Worm (Caenorhabditis elegans) whole organism, late embryonic: ENCODE measurements around the gene cgt-3.

Source experiments
- C38D4.7 ChIP-seq: fragments of 200-800 bp; sonication (Bioruptor generic); optimal IDR thresholded peaks from 2 replicates; lab custom pipeline; 2018; ENCODE audit warnings: mild to moderate bottlenecking, missing genetic modification characterization, moderate library complexity, missing compliant biosample characterization
- K02D7.2 ChIP-seq: sonication (generic microtip); optimal IDR thresholded peaks from 2 replicates; lab custom pipeline; 2017; ENCODE audit warnings: mild to moderate bottlenecking, missing genetic modification characterization, missing compliant biosample characterization
- K09A11.1 ChIP-seq: sonication (generic microtip); optimal IDR thresholded peaks from 2 replicates; lab custom pipeline; 2017; ENCODE audit warnings: antibody characterized with exemption, mild to moderate bottlenecking, missing genetic modification characterization, missing compliant biosample characterization; ENCODE audit not compliant: insufficient read depth
- T23F11.4 ChIP-seq: fragments of 200-800 bp; sonication (Bioruptor generic); optimal IDR thresholded peaks from 2 replicates; lab custom pipeline; 2018; ENCODE audit warnings: mild to moderate bottlenecking, missing genetic modification characterization, missing compliant biosample characterization
- Y22D7AL.16 ChIP-seq: sonication (generic microtip); optimal IDR thresholded peaks from 2 replicates; lab custom pipeline; 2016; ENCODE audit warnings: missing genetic modification characterization, missing compliant biosample characterization
- ceh-14 ChIP-seq: sonication (generic microtip); optimal IDR thresholded peaks from 2 replicates; lab custom pipeline; 2016; ENCODE audit warnings: missing genotype, missing genetic modification characterization, missing compliant biosample characterization
- ceh-18 ChIP-seq: sonication (generic microtip); optimal IDR thresholded peaks from 2 replicates; lab custom pipeline; 2016; ENCODE audit warnings: missing genetic modification characterization, missing compliant biosample characterization
- ceh-19 ChIP-seq: fragments of 200-800 bp; sonication (Bioruptor generic); optimal IDR thresholded peaks from 2 replicates; lab custom pipeline; 2018; ENCODE audit warnings: mild to moderate bottlenecking, missing genetic modification characterization, missing compliant biosample characterization
- ceh-22 ChIP-seq: sonication (generic microtip); optimal IDR thresholded peaks from 2 replicates; lab custom pipeline; 2017; ENCODE audit warnings: missing biosample characterization, missing genetic modification characterization
- ceh-31 ChIP-seq: sonication (generic microtip); optimal IDR thresholded peaks from 2 replicates; lab custom pipeline; 2016; ENCODE audit warnings: missing genetic modification characterization, missing compliant biosample characterization
- ceh-34 ChIP-seq: sonication (generic microtip); optimal IDR thresholded peaks from 2 replicates; lab custom pipeline; 2016; ENCODE audit warnings: mild to moderate bottlenecking, missing genetic modification characterization, missing compliant biosample characterization
- ceh-48 ChIP-seq: sonication (generic microtip); optimal IDR thresholded peaks from 2 replicates; lab custom pipeline; 2016; ENCODE audit warnings: missing genetic modification characterization, inconsistent platforms, missing compliant biosample characterization
- ceh-6 ChIP-seq: fragments of 200-800 bp; sonication (Bioruptor generic); optimal IDR thresholded peaks from 2 replicates; lab custom pipeline; 2018; ENCODE audit warnings: mild to moderate bottlenecking, missing genetic modification characterization, missing compliant biosample characterization
- ceh-9 ChIP-seq: sonication (generic microtip); optimal IDR thresholded peaks from 2 replicates; lab custom pipeline; 2016; ENCODE audit warnings: mild to moderate bottlenecking, missing genetic modification characterization, inconsistent platforms, missing compliant biosample characterization
- ets-4 ChIP-seq: sonication (generic microtip); optimal IDR thresholded peaks from 2 replicates; lab custom pipeline; 2016; ENCODE audit warnings: missing genetic modification characterization, missing compliant biosample characterization
- eyg-1 ChIP-seq: sonication (generic microtip); optimal IDR thresholded peaks from 2 replicates; lab custom pipeline; 2016; ENCODE audit warnings: missing genotype, missing genetic modification characterization, missing compliant biosample characterization
- fax-1 ChIP-seq: sonication (generic microtip); optimal IDR thresholded peaks from 2 replicates; lab custom pipeline; 2016; ENCODE audit warnings: missing genotype, missing genetic modification characterization, missing compliant biosample characterization
- fkh-10 ChIP-seq: fragments of 150-350 bp; optimal IDR thresholded peaks from 2 replicates; lab custom pipeline; 2014; ENCODE audit warnings: missing biosample characterization, missing genetic modification reagents, missing genetic modification characterization
- fkh-6 ChIP-seq: sonication (generic microtip); optimal IDR thresholded peaks from 2 replicates; lab custom pipeline; 2016; ENCODE audit warnings: missing genetic modification characterization, missing compliant biosample characterization
- hlh-30 ChIP-seq: sonication (generic microtip); optimal IDR thresholded peaks from 2 replicates; lab custom pipeline; 2017; ENCODE audit warnings: antibody characterized with exemption, missing genetic modification characterization, missing compliant biosample characterization; ENCODE audit not compliant: insufficient read depth
- hlh-8 ChIP-seq: sonication (generic microtip); optimal IDR thresholded peaks from 2 replicates; lab custom pipeline; 2016; ENCODE audit warnings: missing genotype, missing genetic modification characterization, missing compliant biosample characterization
- lin-11 ChIP-seq: fragments of 200-800 bp; sonication (Bioruptor generic); optimal IDR thresholded peaks from 2 replicates; lab custom pipeline; 2018; ENCODE audit warnings: mild to moderate bottlenecking, missing genetic modification characterization, missing compliant biosample characterization
- madf-2 ChIP-seq: sonication (generic microtip); optimal IDR thresholded peaks from 2 replicates; lab custom pipeline; 2017; ENCODE audit warnings: missing genetic modification characterization, missing compliant biosample characterization
- nhr-11 ChIP-seq: fragments of 150-350 bp; optimal IDR thresholded peaks from 2 replicates; lab custom pipeline; 2014; ENCODE audit warnings: missing biosample characterization, missing genetic modification characterization
- nhr-232 ChIP-seq: sonication (generic microtip); optimal IDR thresholded peaks from 2 replicates; lab custom pipeline; 2016; ENCODE audit warnings: missing genetic modification characterization, missing compliant biosample characterization
- odd-2 ChIP-seq: sonication (generic microtip); optimal IDR thresholded peaks from 2 replicates; lab custom pipeline; 2017; ENCODE audit warnings: antibody characterized with exemption, mild to moderate bottlenecking, missing genetic modification characterization, missing compliant biosample characterization
- pag-3 ChIP-seq: sonication (generic microtip); optimal IDR thresholded peaks from 2 replicates; lab custom pipeline; 2016; ENCODE audit warnings: missing compliant biosample characterization, missing genetic modification characterization, borderline replicate concordance
- rnt-1 ChIP-seq: sonication (generic microtip); optimal IDR thresholded peaks from 2 replicates; lab custom pipeline; 2016; ENCODE audit warnings: missing genetic modification characterization, missing compliant biosample characterization
- sox-4 ChIP-seq: sonication (generic microtip); optimal IDR thresholded peaks from 2 replicates; lab custom pipeline; 2017; ENCODE audit warnings: mild to moderate bottlenecking, missing genetic modification characterization, inconsistent platforms, missing compliant biosample characterization
- syd-9 ChIP-seq: sonication (generic microtip); optimal IDR thresholded peaks from 2 replicates; lab custom pipeline; 2016; ENCODE audit warnings: mild to moderate bottlenecking, missing genetic modification characterization, moderate library complexity, missing compliant biosample characterization
- tbx-2 ChIP-seq: sonication (generic microtip); optimal IDR thresholded peaks from 2 replicates; lab custom pipeline; 2016; ENCODE audit warnings: missing genetic modification characterization, missing compliant biosample characterization
- tbx-7 ChIP-seq: sonication (generic microtip); optimal IDR thresholded peaks from 2 replicates; lab custom pipeline; 2016; ENCODE audit warnings: missing genotype, missing genetic modification characterization, missing compliant biosample characterization
- unc-42 ChIP-seq: sonication (generic microtip); optimal IDR thresholded peaks from 2 replicates; lab custom pipeline; 2016; ENCODE audit warnings: missing genotype, missing genetic modification characterization, missing compliant biosample characterization
- unc-55 ChIP-seq: sonication (generic microtip); optimal IDR thresholded peaks from 2 replicates; lab custom pipeline; 2017; ENCODE audit warnings: missing biosample characterization, missing genetic modification reagents, missing genetic modification characterization
- unc-86 ChIP-seq: sonication (generic microtip); optimal IDR thresholded peaks from 2 replicates; lab custom pipeline; 2016; ENCODE audit warnings: missing genetic modification characterization, missing compliant biosample characterization
- ztf-16 ChIP-seq: sonication (generic microtip); optimal IDR thresholded peaks from 2 replicates; lab custom pipeline; 2017; ENCODE audit warnings: missing genetic modification characterization, missing compliant biosample characterization

Gene cgt-3

ce11 chrII:5948681-5949080 lies 37.6 kb downstream of the cgt-3 start:
- TF ChIP-seq ceh-19 (GFP tag; lab: Kevin White, UChicago), result peak; percentile 50
- no peak for TF ChIP-seq K02D7.2 (tag; lab: Kevin White, UChicago)

DNA sequence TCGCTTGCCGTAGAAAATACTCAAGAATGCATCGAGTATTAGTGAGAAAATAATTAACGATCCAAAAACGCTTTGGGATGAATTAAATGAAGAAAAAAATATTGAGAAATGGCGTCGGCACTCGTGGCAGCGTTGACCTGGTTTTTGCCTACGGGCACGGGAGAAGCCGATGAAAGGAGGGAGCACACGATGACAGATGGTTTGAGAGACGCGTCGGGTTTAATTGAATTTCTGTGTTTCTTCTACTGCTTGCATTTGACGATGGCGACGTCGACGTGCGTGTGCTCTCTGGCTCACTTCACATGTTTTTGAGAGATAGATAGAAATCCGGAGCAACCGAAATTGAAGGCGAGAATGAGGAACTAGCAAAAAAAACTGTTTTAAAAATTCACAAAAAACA lies 39.5 kb downstream of the cgt-3 start:
- TF ChIP-seq unc-42 (tag; lab: Kevin White, UChicago) (peak; percentile 90), ceh-31 (peak; percentile 7), sox-4 (no peak)
- TF ChIP-seq, all 69 proteins: peak for 2

DNA sequence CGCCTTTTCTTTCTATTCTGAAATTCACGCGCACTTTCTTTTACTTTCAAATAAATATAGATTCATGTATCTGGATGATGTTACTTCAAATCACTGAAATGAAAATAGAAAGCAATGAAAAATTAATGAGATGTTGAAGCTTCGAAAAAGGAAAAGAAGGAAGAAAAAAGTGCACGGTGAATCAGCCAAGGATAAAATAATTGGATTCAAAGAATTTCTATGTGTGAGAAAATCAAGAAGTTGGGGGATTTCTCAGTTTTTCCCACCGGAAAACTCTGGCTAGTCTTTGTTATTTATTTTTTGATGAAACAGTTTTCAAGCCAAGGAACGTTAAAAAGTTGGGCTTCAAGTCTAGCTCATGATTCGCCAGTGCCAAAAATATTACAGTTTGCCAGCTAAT lies 40.6 kb downstream of the cgt-3 start:
- TF ChIP-seq ceh-34 (tag; lab: Kevin White, UChicago) (no peak), unc-86 (tag; lab: Kevin White, UChicago) (no peak), odd-2 (tag; lab: Kevin White, UChicago) (no peak), fax-1 (tag; lab: Kevin White, UChicago) (no peak), ceh-9 (no peak), fkh-6 (tag; lab: Kevin White, UChicago) (no peak), C38D4.7 (GFP tag; lab: Kevin White, UChicago) (no peak), Y22D7AL.16 (tag; lab: Kevin White, UChicago) (no peak), K09A11.1 (no peak), ceh-14 (tag; lab: Kevin White, UChicago) (no peak), rnt-1 (no peak), nhr-11 (tag; lab: Kevin White, UChicago) (no peak), pag-3 (no peak)

- TF ChIP-seq lin-11 (tag; lab: Kevin White, UChicago) (no peak), tbx-7 (no peak), ceh-48 (tag; lab: Kevin White, UChicago) (no peak), nhr-232 (tag; lab: Kevin White, UChicago) (no peak), T23F11.4 (no peak), ztf-16 (tag; lab: Kevin White, UChicago) (no peak), madf-2 (tag; lab: Kevin White, UChicago) (no peak), ceh-18 (tag; lab: Kevin White, UChicago) (no peak), tbx-2 (tag; lab: Kevin White, UChicago) (no peak), hlh-8 (tag; lab: Kevin White, UChicago) (no peak), fkh-10 (GFP tag; lab: Kevin White, UChicago) (no peak), hlh-30 (no peak), ceh-22 (tag; lab: Kevin White, UChicago) (no peak), ets-4 (tag; lab: Kevin White, UChicago) (no peak), ceh-6 (no peak), syd-9 (no peak), eyg-1 (tag; lab: Kevin White, UChicago) (no peak)
Measured at ce11 chrII:5952214-5952613, 41.1 kb downstream of the cgt-3 start.

- no peak for TF ChIP-seq unc-86 (tag; lab: Kevin White, UChicago)
- peak; percentile 12 for TF ChIP-seq ceh-14 (tag; lab: Kevin White, UChicago)
- TF ChIP-seq tbx-2 (tag; lab: Kevin White, UChicago), result no peak
- TF ChIP-seq unc-55, result peak; percentile 37
- TF ChIP-seq unc-42 (tag; lab: Kevin White, UChicago), result peak; percentile 27
Measured at ce11 chrII:5955638-5956167, 44.6 kb downstream of the cgt-3 start.
